Worm (Caenorhabditis elegans) whole organism, young adult: ENCODE measurements around the gene R01E6.7.

Experiments
- B0019.2 ChIP-seq: fragments of 200-800 bp; sonication (Bioruptor generic); conservative IDR thresholded peaks from 2 replicates; pipeline ENCODE4 v1.3.6; 2022; ENCODE audit warnings: missing genetic modification reagents, missing genetic modification characterization, missing compliant biosample characterization
- B0035.1 ChIP-seq: sonication (generic microtip); optimal IDR thresholded peaks from 2 replicates; lab custom pipeline; 2016; ENCODE audit warnings: missing genetic modification characterization, mild to moderate bottlenecking, missing compliant biosample characterization, missing genotype, missing genetic modification reagents
- F33H1.4 ChIP-seq: fragments of 200-800 bp; sonication (Bioruptor generic); IDR thresholded peaks from 2 replicates; pipeline ENCODE4 v1.3.6; 2022; ENCODE audit warnings: missing genetic modification reagents, missing genetic modification characterization, missing compliant biosample characterization
- F37B4.10 ChIP-seq: fragments of 200-800 bp; sonication (Bioruptor generic); IDR thresholded peaks from 2 replicates; pipeline ENCODE4 v1.3.6; 2022; ENCODE audit warnings: missing genetic modification characterization, missing compliant biosample characterization
- F52B5.7 ChIP-seq: sonication (generic microtip); optimal IDR thresholded peaks from 2 replicates; lab custom pipeline; 2016; ENCODE audit warnings: mild to moderate bottlenecking, missing genetic modification characterization, missing compliant biosample characterization
- T26A5.8 ChIP-seq: sonication (generic microtip); optimal IDR thresholded peaks from 2 replicates; lab custom pipeline; 2016; ENCODE audit warnings: missing genetic modification characterization, missing compliant biosample characterization
- Y53G8AR.9 ChIP-seq: fragments of 200-800 bp; sonication (Bioruptor generic); conservative IDR thresholded peaks from 2 replicates; pipeline ENCODE4 v1.3.6; 2022; ENCODE audit warnings: missing genetic modification reagents, missing genetic modification characterization, missing compliant biosample characterization
- aptf-2 ChIP-seq: fragments of 200-800 bp; sonication (Bioruptor generic); conservative IDR thresholded peaks from 2 replicates; pipeline ENCODE4 v1.3.6; 2022; ENCODE audit warnings: missing genetic modification reagents, missing genetic modification characterization, missing compliant biosample characterization
- aptf-3 ChIP-seq: fragments of 200-800 bp; sonication (Bioruptor generic); IDR thresholded peaks from 2 replicates; pipeline ENCODE4 v1.3.6; 2022; ENCODE audit warnings: missing genetic modification characterization, missing compliant biosample characterization
- atf-7 ChIP-seq: sonication (generic microtip); optimal IDR thresholded peaks from 2 replicates; lab custom pipeline; 2017; ENCODE audit warnings: mild to moderate bottlenecking, missing genetic modification characterization, missing compliant biosample characterization
- athp-1 ChIP-seq: sonication (generic microtip); optimal IDR thresholded peaks from 2 replicates; lab custom pipeline; 2017; ENCODE audit warnings: mild to moderate bottlenecking, missing genetic modification characterization, missing compliant biosample characterization
- ccch-3 ChIP-seq: fragments of 200-800 bp; sonication (Bioruptor generic); optimal IDR thresholded peaks from 2 replicates; lab custom pipeline; 2018; ENCODE audit warnings: mild to moderate bottlenecking, missing genetic modification characterization, missing compliant biosample characterization
- cebp-2 ChIP-seq: fragments of 200-800 bp; sonication (Bioruptor generic); IDR thresholded peaks from 2 replicates; pipeline ENCODE4 v1.3.6; 2022; ENCODE audit warnings: missing genetic modification characterization, missing compliant biosample characterization
- dox-1 ChIP-seq: fragments of 200-800 bp; sonication (Bioruptor generic); IDR thresholded peaks from 2 replicates; pipeline ENCODE4 v1.3.6; 2022; ENCODE audit warnings: missing genetic modification reagents, missing genetic modification characterization, missing compliant biosample characterization
- efl-1 ChIP-seq: fragments of 150-350 bp; optimal IDR thresholded peaks from 2 replicates; lab custom pipeline; 2014; ENCODE audit warnings: missing biosample characterization, missing genetic modification reagents, missing genetic modification characterization
- egl-18 ChIP-seq: fragments of 200-800 bp; sonication (Bioruptor generic); IDR thresholded peaks from 2 replicates; pipeline ENCODE4 v1.3.6; 2022; ENCODE audit warnings: missing genetic modification reagents, missing genetic modification characterization, missing compliant biosample characterization
- gei-17 ChIP-seq: fragments of 200-800 bp; sonication (Bioruptor generic); optimal IDR thresholded peaks from 2 replicates; lab custom pipeline; 2018; ENCODE audit warnings: mild to moderate bottlenecking, missing genetic modification characterization, missing compliant biosample characterization
- him-1 ChIP-seq: sonication (generic microtip); optimal IDR thresholded peaks from 2 replicates; lab custom pipeline; 2016; ENCODE audit warnings: missing genotype, missing genetic modification reagents, missing genetic modification characterization, missing compliant biosample characterization
- lag-1 ChIP-seq: fragments of 200-800 bp; sonication (Bioruptor generic); IDR thresholded peaks from 2 replicates; pipeline ENCODE4 v1.3.6; 2022; ENCODE audit warnings: missing genetic modification reagents, missing genetic modification characterization, missing compliant biosample characterization
- let-607 ChIP-seq, 2 experiments: fragments of 200-800 bp in 1 of 2; sonication (Bioruptor generic) in 1 of 2; sonication (generic microtip) in 1 of 2; optimal IDR thresholded peaks; 2 replicates each; lab custom pipeline; 2016 to 2018; ENCODE audit warnings: mild to moderate bottlenecking in 2 of 2, missing compliant biosample characterization in 2 of 2, missing genetic modification characterization in 2 of 2, moderate library complexity in 2 of 2, missing genotype in 1 of 2
- lsy-27 ChIP-seq: sonication (generic microtip); optimal IDR thresholded peaks from 2 replicates; lab custom pipeline; 2017; ENCODE audit warnings: missing genetic modification characterization, mild to moderate bottlenecking, missing compliant biosample characterization, antibody characterized with exemption, missing genotype, borderline replicate concordance; ENCODE audit not compliant: insufficient read depth
- madf-3 ChIP-seq: fragments of 200-800 bp; sonication (Bioruptor generic); IDR thresholded peaks from 2 replicates; pipeline ENCODE4 v1.3.6; 2022; ENCODE audit warnings: missing genetic modification reagents, missing genetic modification characterization, missing compliant biosample characterization
- mxl-1 ChIP-seq: sonication (generic microtip); optimal IDR thresholded peaks from 2 replicates; lab custom pipeline; 2016; ENCODE audit warnings: missing genetic modification characterization, missing compliant biosample characterization
- nhr-179 ChIP-seq: sonication (generic microtip); optimal IDR thresholded peaks from 2 replicates; lab custom pipeline; 2016; ENCODE audit warnings: mild to moderate bottlenecking, missing genetic modification characterization, missing compliant biosample characterization
- rec-8 ChIP-seq, 2 experiments: sonication (generic microtip); optimal IDR thresholded peaks; 2 replicates each; lab custom pipeline; 2016; ENCODE audit warnings: mild to moderate bottlenecking in 2 of 2, missing genetic modification characterization in 2 of 2, missing genetic modification reagents in 2 of 2, missing genotype in 2 of 2, missing biosample characterization in 1 of 2, missing compliant biosample characterization in 1 of 2, moderate library complexity in 1 of 2
- rpc-1 ChIP-seq, 2 experiments: fragments of 150-350 bp in 1 of 2; sonication (generic microtip) in 1 of 2; optimal IDR thresholded peaks; 2 replicates each; lab custom pipeline; 2014 to 2018; ENCODE audit warnings: missing biosample characterization in 1 of 2, missing genetic modification characterization in 1 of 2, missing genetic modification reagents in 1 of 2, missing genotype in 1 of 2
- sdz-38 ChIP-seq: sonication (generic microtip); optimal IDR thresholded peaks from 2 replicates; lab custom pipeline; 2016; ENCODE audit warnings: missing genotype, missing genetic modification characterization, missing compliant biosample characterization
- somi-1 ChIP-seq: fragments of 200-800 bp; sonication (Bioruptor generic); optimal IDR thresholded peaks from 2 replicates; lab custom pipeline; 2018; ENCODE audit warnings: mild to moderate bottlenecking, missing genetic modification characterization, missing compliant biosample characterization
- sptf-2 ChIP-seq: fragments of 200-800 bp; sonication (Bioruptor generic); optimal IDR thresholded peaks from 2 replicates; lab custom pipeline; 2018; ENCODE audit warnings: mild to moderate bottlenecking, missing genetic modification characterization, missing compliant biosample characterization
- tbx-9 ChIP-seq: sonication (generic microtip); optimal IDR thresholded peaks from 2 replicates; lab custom pipeline; 2016; ENCODE audit warnings: borderline replicate concordance, missing genetic modification characterization, inconsistent platforms, missing compliant biosample characterization
- unc-62 ChIP-seq: fragments of 150-350 bp; optimal IDR thresholded peaks from 2 replicates; lab custom pipeline; 2014; ENCODE audit warnings: missing biosample characterization, missing genetic modification reagents, missing genetic modification characterization
- zfh-2 ChIP-seq: fragments of 200-800 bp; sonication (Bioruptor generic); conservative IDR thresholded peaks from 2 replicates; pipeline ENCODE4 v1.3.6; 2022; ENCODE audit warnings: missing genetic modification reagents, missing genetic modification characterization, missing compliant biosample characterization
- ztf-18 ChIP-seq: sonication (generic microtip); optimal IDR thresholded peaks from 2 replicates; lab custom pipeline; 2016; ENCODE audit warnings: missing genotype, mild to moderate bottlenecking, missing genetic modification characterization, missing compliant biosample characterization

The R01E6.7 gene

DNA sequence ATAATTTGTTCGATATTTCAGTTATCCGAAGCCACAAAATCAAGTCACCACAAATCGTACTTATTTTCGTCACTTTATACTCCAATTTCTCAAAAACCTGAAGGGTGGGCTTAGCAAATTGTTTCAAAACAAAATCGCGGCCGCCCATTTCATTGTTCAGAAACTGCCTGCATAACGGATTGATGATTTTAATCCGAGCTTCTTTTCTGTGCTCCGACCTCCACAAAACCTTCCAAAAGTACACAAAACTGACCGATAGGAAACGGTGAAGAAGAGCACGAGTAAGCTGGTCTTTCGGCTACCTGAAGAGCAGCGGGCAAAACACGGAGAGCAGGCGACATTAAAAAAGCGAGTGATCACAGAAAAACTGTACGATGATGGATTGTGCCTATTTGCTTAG lies 3.3 kb downstream of the R01E6.7 start, which contains the start of gene R01E6.2:
Gene R01E6.2, minus strand, starts transcription at position 101 of the 400 bp plus-strand sequence.
- TF ChIP-seq F33H1.4 (GFP tag; lab: Robert Waterston, UW) (no peak), F52B5.7 (tag; lab: Kevin White, UChicago) (no peak), aptf-2 (no peak), gei-17 (no peak), cebp-2 (GFP tag; lab: Robert Waterston, UW) (no peak), atf-7 (tag; lab: Kevin White, UChicago) (no peak)
- TF ChIP-seq, all 124 proteins: peak for 0

DNA sequence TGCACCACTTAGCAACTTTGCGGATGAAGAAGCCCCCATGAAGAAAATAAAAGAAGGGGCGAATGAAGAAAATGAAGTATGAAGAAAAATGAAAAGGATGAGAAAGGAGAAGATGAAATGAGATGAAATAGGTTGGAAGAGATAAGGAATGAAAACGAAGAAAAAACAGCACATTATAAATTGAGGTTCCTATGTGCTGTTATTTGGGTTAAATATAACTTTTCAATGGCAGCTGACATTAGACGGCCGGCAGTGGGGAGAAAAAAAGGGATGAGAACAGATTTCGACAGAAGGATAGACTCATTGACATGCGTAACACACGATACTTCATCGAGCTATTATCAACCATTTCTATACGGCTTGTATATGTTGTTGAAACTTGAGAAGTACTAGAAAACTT lies 7.8 kb downstream of the R01E6.7 start:
- TF ChIP-seq let-607 (tag; optimal IDR thresholded peaks at IDR 0.05; lab: Kevin White, UChicago) (no peak), unc-62 (GFP tag; lab: Kevin White, UChicago) (no peak), rpc-1 (optimal IDR thresholded peaks at IDR 0.05; lab: Kevin White, UChicago) (no peak), rpc-1 (tag; optimal IDR thresholded peaks at IDR 0.05; lab: Kevin White, UChicago) (no peak), egl-18 (no peak), lsy-27 (no peak), athp-1 (no peak)
- TF ChIP-seq, all 124 proteins: peak for 0

DNA sequence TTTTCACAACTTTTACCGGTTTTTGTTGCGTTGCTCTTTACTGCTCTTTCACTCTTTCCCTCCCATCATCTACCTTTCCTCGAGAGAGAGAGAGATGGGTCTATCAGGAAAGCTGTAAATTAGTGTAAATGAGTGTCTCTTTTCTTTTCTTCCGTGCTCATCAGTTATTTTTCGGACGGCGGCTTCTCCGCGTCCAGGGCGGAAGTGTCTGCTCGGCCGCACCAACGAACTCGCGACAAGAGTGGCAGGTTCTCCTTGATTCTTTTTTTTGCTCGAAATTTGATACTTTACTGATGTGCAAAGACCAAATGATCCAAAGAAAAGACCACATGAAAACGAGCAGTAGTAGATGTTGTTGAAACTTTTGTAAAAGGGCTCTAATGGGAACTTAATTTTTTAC lies 11.1 kb downstream of the R01E6.7 start:
- TF ChIP-seq F37B4.10 (GFP tag; lab: Robert Waterston, UW) (no peak), somi-1 (peak; percentile 7)

DNA sequence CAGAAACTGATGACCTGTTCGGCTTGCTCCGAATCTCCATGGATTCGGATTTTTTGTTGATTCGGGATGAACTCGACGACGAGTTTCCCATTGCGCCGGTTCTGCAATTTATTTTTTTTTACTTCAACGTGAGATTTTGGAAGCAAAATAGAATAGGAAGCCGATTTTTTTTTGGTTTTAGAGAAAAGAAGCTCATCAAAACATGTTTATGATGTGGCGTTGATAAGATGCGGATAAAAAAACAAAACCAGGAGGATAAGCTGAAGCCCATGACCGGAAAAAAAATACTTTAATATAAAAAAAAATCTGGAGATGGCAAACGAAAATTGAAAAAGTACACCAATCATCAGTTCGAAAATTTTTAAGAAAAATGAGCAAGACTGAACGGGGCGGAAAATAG lies 13.7 kb downstream of the R01E6.7 start, which contains the start of gene glb-20:
Gene glb-20, minus strand, starts transcription at position 101 of the 400 bp plus-strand sequence.
- TF ChIP-seq sdz-38 (tag; lab: Kevin White, UChicago) (no peak), lag-1 (GFP tag; lab: Robert Waterston, UW) (no peak), B0019.2 (GFP tag; lab: Robert Waterston, UW) (no peak), efl-1 (GFP tag; lab: Kevin White, UChicago) (no peak), ztf-18 (tag; lab: Kevin White, UChicago) (no peak), ccch-3 (GFP tag; lab: Kevin White, UChicago) (no peak), madf-3 (GFP tag; lab: Robert Waterston, UW) (no peak), dox-1 (GFP tag; lab: Robert Waterston, UW) (no peak), rec-8 (tag; optimal IDR thresholded peaks at IDR 0.05; lab: Kevin White, UChicago) (no peak), zfh-2 (GFP tag; lab: Robert Waterston, UW) (no peak), T26A5.8 (no peak)

DNA sequence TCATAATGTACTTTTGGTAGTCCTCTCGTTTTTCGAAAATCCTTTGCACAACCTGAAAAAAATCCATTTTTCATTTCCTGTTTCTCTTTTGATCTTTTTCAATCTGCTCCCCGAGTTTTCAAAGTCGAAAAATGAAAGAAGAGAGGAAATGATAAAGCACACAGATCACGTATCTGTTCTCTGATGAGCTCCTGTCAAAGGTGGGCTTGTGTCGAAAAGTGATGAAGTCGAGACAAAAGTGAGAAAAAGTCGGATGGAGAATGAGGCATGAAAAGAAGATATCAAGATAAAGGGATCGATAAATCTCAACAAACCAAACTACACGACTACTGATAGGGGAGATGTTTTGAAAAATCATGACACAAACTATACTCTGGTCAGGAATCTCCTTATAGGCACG lies 14.7 kb downstream of the R01E6.7 start:
- TF ChIP-seq him-1 (tag; lab: Kevin White, UChicago) (no peak), mxl-1 (tag; lab: Kevin White, UChicago) (no peak), B0035.1 (tag; lab: Kevin White, UChicago) (no peak), atf-7 (tag; lab: Kevin White, UChicago) (no peak), Y53G8AR.9 (GFP tag; lab: Robert Waterston, UW) (no peak), sptf-2 (no peak), tbx-9 (no peak), aptf-3 (GFP tag; lab: Robert Waterston, UW) (no peak), nhr-179 (tag; lab: Kevin White, UChicago) (no peak)
